Fruit fly (Drosophila melanogaster) Kc167 (cell line): ENCODE results near the gene Wnt10.

Experiments
- insv ChIP-seq: fragments of >200 bp; optimal IDR thresholded peaks from 3 replicates; lab custom pipeline; 2018; ENCODE audit warnings: missing external identifiers
- psq ChIP-seq: fragments of >200 bp; optimal IDR thresholded peaks from 2 replicates; lab custom pipeline; 2017; ENCODE audit warnings: missing external identifiers
- ttk ChIP-seq: sonication (Bioruptor generic); optimal IDR thresholded peaks from 2 replicates; lab custom pipeline; 2017; ENCODE audit warnings: missing external identifiers

DNA sequence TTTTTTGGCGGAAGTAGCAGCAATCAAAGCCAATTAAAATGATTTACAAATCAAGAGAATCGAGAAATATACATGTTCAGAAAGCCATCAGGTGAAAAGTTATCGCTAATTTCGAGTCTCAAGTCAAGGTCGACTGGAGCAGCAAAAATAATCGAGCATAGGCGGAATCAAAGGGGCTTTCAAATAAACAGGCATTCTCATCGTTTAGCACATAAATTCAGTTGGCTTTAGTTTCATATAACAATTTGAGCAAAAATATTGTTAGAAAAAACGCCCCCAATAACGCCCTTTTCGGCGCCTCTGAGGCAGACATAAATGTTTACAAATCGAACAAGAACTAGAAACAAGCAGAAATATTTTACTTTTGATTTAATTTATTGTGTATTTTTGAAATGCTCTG is 34.6 kb downstream of the Wnt10 start:
- TF ChIP-seq ttk (no peak), psq (no peak), insv (lab: Kevin White, UChicago) (no peak)
